Worm (Caenorhabditis elegans) whole organism, L1 larva: ENCODE measurements around the gene prmt-6.

Experiments
- alr-1 ChIP-seq: fragments of 200-800 bp; sonication (Bioruptor generic); optimal IDR thresholded peaks from 2 replicates; lab custom pipeline; 2018; ENCODE audit warnings: borderline replicate concordance, mild to moderate bottlenecking, missing genetic modification characterization, missing compliant biosample characterization
- ama-1 ChIP-seq: fragments of 150-350 bp; optimal IDR thresholded peaks from 2 replicates; lab custom pipeline; 2014
- dpl-1 ChIP-seq, 3 experiments: fragments of 150-350 bp in 2 of 3; sonication (generic microtip) in 1 of 3; optimal IDR thresholded peaks; 2 replicates each; lab custom pipeline; 2014 to 2017; ENCODE audit warnings: missing biosample characterization in 3 of 3, missing genetic modification characterization in 3 of 3, missing genetic modification reagents in 3 of 3
- fkh-10 ChIP-seq: sonication (generic microtip); optimal IDR thresholded peaks from 2 replicates; lab custom pipeline; 2017; ENCODE audit warnings: missing biosample characterization, missing genetic modification reagents, missing genetic modification characterization
- fos-1 ChIP-seq: fragments of 150-350 bp; optimal IDR thresholded peaks from 2 replicates; lab custom pipeline; 2014; ENCODE audit warnings: missing biosample characterization, missing genetic modification characterization
- lin-13 ChIP-seq: fragments of 150-350 bp; optimal IDR thresholded peaks from 2 replicates; lab custom pipeline; 2014; ENCODE audit warnings: missing biosample characterization, missing genetic modification reagents, missing genetic modification characterization
- mep-1 ChIP-seq: fragments of 150-350 bp; optimal IDR thresholded peaks from 2 replicates; lab custom pipeline; 2014; ENCODE audit warnings: missing biosample characterization, missing genetic modification characterization
- nhr-12 ChIP-seq: sonication (generic microtip); optimal IDR thresholded peaks from 2 replicates; lab custom pipeline; 2017; ENCODE audit warnings: missing biosample characterization, missing genetic modification characterization
- nhr-77 ChIP-seq: fragments of 150-350 bp; optimal IDR thresholded peaks from 2 replicates; lab custom pipeline; 2014; ENCODE audit warnings: missing biosample characterization, missing genetic modification characterization
- snu-23 ChIP-seq: sonication (generic microtip); optimal IDR thresholded peaks from 2 replicates; lab custom pipeline; 2016; ENCODE audit warnings: missing genetic modification characterization, missing compliant biosample characterization
- unc-62 ChIP-seq: fragments of 150-350 bp; optimal IDR thresholded peaks from 2 replicates; lab custom pipeline; 2014; ENCODE audit warnings: missing biosample characterization, missing genetic modification reagents, missing genetic modification characterization
- unc-86 ChIP-seq: sonication (generic microtip); optimal IDR thresholded peaks from 2 replicates; lab custom pipeline; 2016; ENCODE audit warnings: missing genetic modification characterization, missing compliant biosample characterization
- zip-4 ChIP-seq: fragments of 200-800 bp; sonication (Bioruptor generic); optimal IDR thresholded peaks from 2 replicates; lab custom pipeline; 2018; ENCODE audit warnings: mild to moderate bottlenecking, missing genetic modification characterization, moderate library complexity, missing compliant biosample characterization

DNA sequence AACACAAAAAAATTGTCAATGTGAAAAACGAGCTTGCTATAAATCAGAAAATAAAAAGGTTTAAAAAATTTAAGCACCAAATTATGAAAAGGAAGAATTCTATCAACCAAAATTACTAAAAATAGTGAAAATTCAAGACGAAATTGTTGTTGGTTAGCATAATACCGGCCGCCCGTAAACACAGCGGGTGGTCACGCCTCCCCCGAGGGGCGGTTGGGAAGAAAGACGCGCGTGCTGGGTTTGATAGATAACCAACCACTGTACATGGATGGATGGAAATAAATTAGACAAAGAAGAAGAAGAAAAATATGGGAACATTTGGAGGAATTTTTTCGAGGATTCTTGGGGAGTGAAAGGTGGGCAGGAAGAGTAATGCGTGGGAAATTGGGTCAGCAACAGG lies 11.6 kb downstream of the prmt-6 start:
- no peak for TF ChIP-seq fkh-10 (GFP tag; lab: Kevin White, UChicago)
- TF ChIP-seq fos-1 (tag; lab: Kevin White, UChicago) = no peak
- TF ChIP-seq dpl-1 (GFP tag; optimal IDR thresholded peaks at IDR 0.05; lab: Kevin White, UChicago) = no peak
- no peak for TF ChIP-seq unc-62 (GFP tag; lab: Kevin White, UChicago)
- no peak for TF ChIP-seq nhr-77
- TF ChIP-seq mep-1 (tag; lab: Kevin White, UChicago) = no peak
- no peak for TF ChIP-seq unc-86
- no peak for TF ChIP-seq lin-13 (GFP tag; lab: Kevin White, UChicago)
- no peak for TF ChIP-seq ama-1 (lab: Kevin White, UChicago)
- TF ChIP-seq snu-23 = no peak
- TF ChIP-seq alr-1 = no peak
- TF ChIP-seq zip-4 (GFP tag; lab: Kevin White, UChicago) = no peak
- no peak for TF ChIP-seq nhr-12 (tag; lab: Kevin White, UChicago)
